Worm (Caenorhabditis elegans) whole organism, early embryonic: ENCODE data around the gene rgs-10.

Experiments
- B0310.2 ChIP-seq: sonication (generic microtip); optimal IDR thresholded peaks from 2 replicates; lab custom pipeline; 2016; ENCODE audit warnings: mild to moderate bottlenecking, missing genetic modification characterization, missing compliant biosample characterization
- F13C5.2 ChIP-seq: sonication (generic microtip); optimal IDR thresholded peaks from 2 replicates; lab custom pipeline; 2017; ENCODE audit warnings: mild to moderate bottlenecking, missing genetic modification characterization, inconsistent platforms, missing compliant biosample characterization
- aly-1 ChIP-seq: sonication (generic microtip); optimal IDR thresholded peaks from 2 replicates; lab custom pipeline; 2016; ENCODE audit warnings: missing genetic modification characterization, missing compliant biosample characterization
- ama-1 ChIP-seq: fragments of 150-350 bp; optimal IDR thresholded peaks from 2 replicates; lab custom pipeline; 2014
- ceh-13 ChIP-seq: fragments of 200-800 bp; sonication (Bioruptor generic); optimal IDR thresholded peaks from 2 replicates; lab custom pipeline; 2018; ENCODE audit warnings: mild to moderate bottlenecking, missing genetic modification characterization, missing compliant biosample characterization
- ceh-36 ChIP-seq: sonication (generic microtip); optimal IDR thresholded peaks from 2 replicates; lab custom pipeline; 2016; ENCODE audit warnings: missing genetic modification characterization, inconsistent platforms, missing compliant biosample characterization
- ets-7 ChIP-seq: sonication (generic microtip); optimal IDR thresholded peaks from 2 replicates; lab custom pipeline; 2016; ENCODE audit warnings: missing genotype, missing genetic modification characterization, missing compliant biosample characterization
- flt-1 ChIP-seq: fragments of 200-800 bp; sonication (Bioruptor generic); IDR thresholded peaks from 2 replicates; pipeline ENCODE4 v1.3.6; 2022; ENCODE audit warnings: missing genetic modification characterization, missing compliant biosample characterization
- hmbx-1 ChIP-seq: sonication (generic microtip); optimal IDR thresholded peaks from 2 replicates; lab custom pipeline; 2016; ENCODE audit warnings: mild to moderate bottlenecking, missing genetic modification characterization, missing compliant biosample characterization
- hmg-4 ChIP-seq: fragments of 200-800 bp; sonication (Bioruptor generic); optimal IDR thresholded peaks from 2 replicates; lab custom pipeline; 2018; ENCODE audit warnings: mild to moderate bottlenecking, missing genetic modification characterization, missing compliant biosample characterization
- hnd-1 ChIP-seq: sonication (generic microtip); optimal IDR thresholded peaks from 2 replicates; lab custom pipeline; 2016; ENCODE audit warnings: missing genetic modification characterization, missing compliant biosample characterization
- pes-1 ChIP-seq: fragments of 200-800 bp; sonication (Bioruptor generic); IDR thresholded peaks from 2 replicates; pipeline ENCODE4 v1.3.6; 2022; ENCODE audit warnings: missing genetic modification reagents, missing genetic modification characterization, missing compliant biosample characterization
- scrt-1 ChIP-seq: fragments of 200-800 bp; sonication (Bioruptor generic); IDR thresholded peaks from 2 replicates; pipeline ENCODE4 v1.3.6; 2022; ENCODE audit warnings: missing genetic modification characterization, missing compliant biosample characterization
- sea-1 ChIP-seq: fragments of 200-800 bp; sonication (Bioruptor generic); conservative IDR thresholded peaks from 2 replicates; pipeline ENCODE4 v1.3.6; 2022; ENCODE audit warnings: missing genetic modification characterization, missing compliant biosample characterization
- tbx-11 ChIP-seq: fragments of 200-800 bp; sonication (Bioruptor generic); IDR thresholded peaks from 2 replicates; pipeline ENCODE4 v1.3.6; 2022; ENCODE audit warnings: missing genetic modification characterization, missing compliant biosample characterization
- tbx-37 ChIP-seq: fragments of 200-800 bp; sonication (Bioruptor generic); conservative IDR thresholded peaks from 2 replicates; pipeline ENCODE4 v1.3.6; 2022; ENCODE audit warnings: missing genetic modification reagents, missing genetic modification characterization, missing compliant biosample characterization
- tra-4 ChIP-seq: sonication (generic microtip); optimal IDR thresholded peaks from 2 replicates; lab custom pipeline; 2017; ENCODE audit warnings: missing genetic modification characterization, missing compliant biosample characterization

The rgs-10 gene

ce11 chrX:14983274-14983673 lies 20.7 kb downstream of the rgs-10 start, which contains the start of gene rbg-1:
Gene rbg-1, plus strand, starts transcription at chrX:14983533.
- TF ChIP-seq scrt-1 (GFP tag; lab: Robert Waterston, UW) (no peak), tbx-11 (GFP tag; lab: Robert Waterston, UW) (no peak), hnd-1 (no peak), tra-4 (tag; lab: Kevin White, UChicago) (no peak), ets-7 (no peak), aly-1 (tag; lab: Kevin White, UChicago) (no peak), tbx-37 (GFP tag; lab: Robert Waterston, UW) (no peak), ama-1 (no peak), F13C5.2 (tag; lab: Kevin White, UChicago) (no peak), ceh-13 (GFP tag; lab: Kevin White, UChicago) (no peak)

DNA sequence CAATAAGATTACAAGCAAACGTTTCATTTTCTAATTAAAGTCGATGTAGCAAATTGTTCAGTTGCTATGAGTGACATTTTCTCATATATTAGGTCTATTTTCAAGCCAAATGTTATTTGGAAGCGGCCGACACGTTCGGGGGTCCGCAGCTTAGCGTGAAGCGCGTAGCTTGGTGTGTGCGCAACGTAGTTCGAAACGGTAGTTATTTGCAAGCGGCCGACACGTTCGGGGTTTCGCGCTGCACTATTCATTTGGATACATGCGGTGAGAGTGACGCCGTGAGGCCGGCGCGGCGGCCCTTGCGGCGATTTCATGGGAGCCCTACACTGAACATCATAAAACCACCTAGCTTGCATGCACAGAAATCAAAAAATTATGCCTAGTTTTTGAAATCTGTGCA lies 25.6 kb downstream of the rgs-10 start:
- TF ChIP-seq ets-7 (no peak), ceh-13 (GFP tag; lab: Kevin White, UChicago) (no peak), flt-1 (GFP tag; lab: Robert Waterston, UW) (no peak), ama-1 (no peak), B0310.2 (tag; lab: Kevin White, UChicago) (no peak), ceh-36 (tag; lab: Kevin White, UChicago) (no peak), scrt-1 (GFP tag; lab: Robert Waterston, UW) (no peak)

DNA sequence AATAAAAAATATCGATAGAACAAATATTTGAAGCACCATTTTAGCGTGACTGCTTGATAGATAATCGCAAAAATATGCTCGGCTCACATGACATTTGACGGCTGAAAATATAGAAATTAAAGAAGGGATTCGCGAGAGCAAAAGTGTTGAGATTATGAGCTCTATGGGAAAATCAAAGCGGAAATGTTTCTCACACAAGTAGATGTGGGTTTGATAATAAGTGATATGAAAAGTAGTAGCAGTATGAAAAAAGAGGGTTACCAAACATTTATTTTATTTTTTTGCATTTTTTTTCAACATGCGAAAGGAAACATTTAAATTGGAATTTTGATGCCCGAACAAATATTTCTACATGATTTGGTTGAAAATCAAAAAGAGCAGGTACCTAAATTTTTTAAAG lies 28.7 kb downstream of the rgs-10 start, which contains the start of gene iglr-1:
Gene iglr-1 (minus strand): TSS at position 101 of the 400 bp plus-strand sequence.
- no peak for TF ChIP-seq B0310.2 (tag; lab: Kevin White, UChicago)
- TF ChIP-seq pes-1 (GFP tag; lab: Robert Waterston, UW): no peak
- no peak for TF ChIP-seq tra-4 (tag; lab: Kevin White, UChicago)
- TF ChIP-seq sea-1 (GFP tag; lab: Robert Waterston, UW): no peak
- TF ChIP-seq F13C5.2 (tag; lab: Kevin White, UChicago): no peak
- no peak for TF ChIP-seq scrt-1 (GFP tag; lab: Robert Waterston, UW)
- TF ChIP-seq hnd-1: no peak
- TF ChIP-seq hmg-4: no peak
- no peak for TF ChIP-seq tbx-11 (GFP tag; lab: Robert Waterston, UW)
- no peak for TF ChIP-seq flt-1 (GFP tag; lab: Robert Waterston, UW)

DNA sequence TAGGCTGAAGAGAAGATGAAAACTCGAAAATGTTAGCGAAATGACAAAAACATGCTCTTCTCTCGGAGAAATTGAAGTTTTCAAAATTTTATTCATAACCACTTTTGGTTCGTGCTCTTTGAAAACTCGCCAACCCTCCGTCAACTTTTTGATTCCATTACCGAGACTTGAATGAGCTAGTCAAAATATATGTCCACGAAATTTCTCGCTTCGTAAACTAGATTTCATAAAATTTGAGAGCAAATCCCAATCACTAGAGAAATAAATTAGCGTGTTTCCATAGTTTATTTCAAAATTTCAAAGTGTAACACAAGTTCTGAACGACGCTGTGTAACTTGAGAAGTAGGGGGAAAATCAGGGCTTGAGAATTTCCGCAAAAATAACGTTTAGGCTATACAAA lies 31.2 kb downstream of the rgs-10 start:
- TF ChIP-seq scrt-1 (GFP tag; lab: Robert Waterston, UW) (no peak), hmbx-1 (tag; lab: Kevin White, UChicago) (no peak), ets-7 (no peak), ceh-13 (GFP tag; lab: Kevin White, UChicago) (no peak), B0310.2 (tag; lab: Kevin White, UChicago) (no peak), tbx-11 (GFP tag; lab: Robert Waterston, UW) (no peak), ama-1 (no peak), sea-1 (GFP tag; lab: Robert Waterston, UW) (no peak), pes-1 (GFP tag; lab: Robert Waterston, UW) (no peak), hnd-1 (no peak), tra-4 (tag; lab: Kevin White, UChicago) (no peak), tbx-37 (GFP tag; lab: Robert Waterston, UW) (no peak), aly-1 (tag; lab: Kevin White, UChicago) (no peak), hmg-4 (no peak), ceh-36 (tag; lab: Kevin White, UChicago) (no peak), F13C5.2 (tag; lab: Kevin White, UChicago) (no peak), flt-1 (GFP tag; lab: Robert Waterston, UW) (no peak)

- TF ChIP-seq tbx-37 (GFP tag; lab: Robert Waterston, UW): no peak
- TF ChIP-seq tra-4 (tag; lab: Kevin White, UChicago): no peak
- no peak for TF ChIP-seq ceh-13 (GFP tag; lab: Kevin White, UChicago)
- no peak for TF ChIP-seq pes-1 (GFP tag; lab: Robert Waterston, UW)
- TF ChIP-seq aly-1 (tag; lab: Kevin White, UChicago): no peak
- TF ChIP-seq F13C5.2 (tag; lab: Kevin White, UChicago): no peak
- no peak for TF ChIP-seq flt-1 (GFP tag; lab: Robert Waterston, UW)
- TF ChIP-seq sea-1 (GFP tag; lab: Robert Waterston, UW): no peak
- TF ChIP-seq hmbx-1 (tag; lab: Kevin White, UChicago): no peak
- no peak for TF ChIP-seq ama-1
- no peak for TF ChIP-seq hnd-1
These were observed 36.5 kb downstream of the rgs-10 start, which contains the start of gene cutl-3 for ce11 chrX:14999101-14999500. Gene cutl-3, minus strand, starts transcription at chrX:14999201.

DNA sequence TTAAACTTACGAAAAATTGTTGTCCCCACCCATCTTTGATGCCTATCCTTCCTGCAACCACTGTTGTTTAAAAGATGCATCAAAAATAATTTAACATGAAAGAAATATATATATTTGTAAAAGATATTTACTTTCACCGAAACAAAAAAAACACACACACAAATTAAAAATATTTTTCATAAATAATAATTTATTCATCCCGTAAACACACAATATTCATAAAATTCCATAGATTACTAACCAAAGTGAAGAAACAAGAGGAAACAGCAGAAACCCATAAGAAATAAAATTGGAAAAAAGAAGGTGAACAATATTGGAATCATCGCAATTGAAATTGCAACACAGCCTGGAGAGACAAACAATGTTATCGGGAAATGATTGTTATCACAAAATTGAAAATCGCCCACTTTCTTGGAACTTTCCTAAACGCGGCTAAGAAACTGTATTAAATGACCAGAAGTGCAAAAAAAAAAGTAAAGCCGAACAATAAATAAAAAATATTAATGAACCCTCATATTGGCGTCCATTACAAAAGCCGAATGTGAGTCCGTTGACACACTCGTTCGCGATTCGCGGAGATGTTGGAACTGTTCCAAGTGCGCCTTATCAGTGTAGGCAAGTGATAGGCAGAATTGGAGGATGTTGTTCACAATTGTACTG lies 41.5 kb downstream of the rgs-10 start, which contains the start of gene slc-25A18.1:
Gene slc-25A18.1 (minus strand): TSS at position 51 of the 660 bp plus-strand sequence.
- TF ChIP-seq pes-1 (GFP tag; lab: Robert Waterston, UW) (no peak), tbx-11 (GFP tag; lab: Robert Waterston, UW) (no peak), sea-1 (GFP tag; lab: Robert Waterston, UW) (no peak), hmg-4 (no peak), ama-1 (no peak), ceh-13 (GFP tag; lab: Kevin White, UChicago) (no peak), hmbx-1 (tag; lab: Kevin White, UChicago) (no peak), B0310.2 (tag; lab: Kevin White, UChicago) (no peak), hnd-1 (no peak)

DNA sequence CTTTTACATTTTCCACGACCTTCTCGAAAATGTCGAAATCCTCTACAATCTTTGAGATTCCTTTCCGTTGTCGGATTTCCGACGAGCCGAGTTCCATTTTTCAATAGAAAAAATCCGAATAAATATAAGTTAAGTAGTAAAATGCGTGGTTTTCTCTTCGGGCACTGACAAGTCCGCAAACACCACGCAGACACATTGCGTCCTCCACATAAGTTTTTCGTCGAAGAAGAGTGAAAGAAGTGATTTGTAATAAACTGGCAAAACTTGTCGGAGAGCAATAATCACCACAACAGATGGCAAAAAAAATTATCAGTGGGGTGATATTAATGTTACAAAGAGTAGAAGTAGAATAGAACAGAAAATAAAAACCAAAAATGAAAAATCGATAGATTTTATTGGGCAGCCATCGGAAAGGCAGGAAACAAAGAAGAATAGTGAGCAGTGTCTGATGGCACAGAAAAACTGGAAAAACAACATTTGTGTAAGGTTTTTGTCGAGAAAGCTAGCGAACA lies 44.3 kb downstream of the rgs-10 start, which contains the start of gene ergi-2:
Gene ergi-2 (minus strand): TSS at position 462 of the 512 bp plus-strand sequence.
- TF ChIP-seq F13C5.2 (tag; lab: Kevin White, UChicago): no peak
- TF ChIP-seq tbx-37 (GFP tag; lab: Robert Waterston, UW): no peak
- TF ChIP-seq hmbx-1 (tag; lab: Kevin White, UChicago): no peak
- TF ChIP-seq tbx-11 (GFP tag; lab: Robert Waterston, UW): no peak
- TF ChIP-seq sea-1 (GFP tag; lab: Robert Waterston, UW): no peak
- no peak for TF ChIP-seq ets-7
- no peak for TF ChIP-seq ceh-36 (tag; lab: Kevin White, UChicago)
- TF ChIP-seq flt-1 (GFP tag; lab: Robert Waterston, UW): no peak
- no peak for TF ChIP-seq scrt-1 (GFP tag; lab: Robert Waterston, UW)
- TF ChIP-seq hnd-1: no peak
- no peak for TF ChIP-seq aly-1 (tag; lab: Kevin White, UChicago)
- no peak for TF ChIP-seq tra-4 (tag; lab: Kevin White, UChicago)
- no peak for TF ChIP-seq ceh-13 (GFP tag; lab: Kevin White, UChicago)
- no peak for TF ChIP-seq B0310.2 (tag; lab: Kevin White, UChicago)
- no peak for TF ChIP-seq hmg-4
